Worm (Caenorhabditis elegans): ENCODE results near the gene R04D3.4.
A peak's percentile ranks its signal among the peaks of the same experiment; 100 is the strongest.

The R04D3.4 gene

DNA sequence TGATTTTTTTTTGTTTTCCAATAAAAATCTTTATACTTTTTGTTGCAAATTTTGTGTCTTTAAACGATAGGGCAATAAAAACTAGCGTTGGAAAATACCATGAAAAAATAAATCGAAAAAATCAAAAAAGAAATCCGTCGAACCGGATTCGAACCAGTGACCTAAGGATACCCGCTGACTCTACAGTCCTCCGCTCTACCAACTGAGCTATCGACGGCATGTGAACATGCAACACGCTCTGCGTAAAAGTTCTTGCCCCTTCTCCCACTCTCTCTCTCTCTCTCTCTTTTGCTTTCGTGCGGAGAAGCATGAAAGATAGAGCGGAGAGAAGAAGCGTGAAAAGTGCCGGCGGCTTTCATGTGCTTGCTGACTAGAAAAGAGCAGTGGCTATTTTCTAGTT lies 24.1 kb downstream of the R04D3.4 start (continued):
- TF ChIP-seq tbx-9 (tag; optimal IDR thresholded peaks at IDR 0.05; ENCODE audit: borderline replicate concordance) (no peak), ztf-25 (GFP tag; IDR thresholded peaks at IDR 0.05) (peak; percentile 80; the same call in 1 of the 2 replicates), ceh-40 (GFP tag; IDR thresholded peaks at IDR 0.05) (peak; percentile 66; the same call in 1 of the 2 replicates), repo-1 (tag; optimal IDR thresholded peaks at IDR 0.05) (peak; percentile 48), ceh-91 (GFP tag; IDR thresholded peaks at IDR 0.05) (no peak), tbp1 (GFP tag; optimal IDR thresholded peaks at IDR 0.05) (peak; percentile 97), ztf-18 (tag; optimal IDR thresholded peaks at IDR 0.05) (peak; percentile 60), ztf-3 (GFP tag; optimal IDR thresholded peaks at IDR 0.05) (no peak), ztf-6 (GFP tag; IDR thresholded peaks at IDR 0.05) (no peak), akir-1 (GFP tag; optimal IDR thresholded peaks at IDR 0.05) (no peak), sptf-2 (GFP tag; optimal IDR thresholded peaks at IDR 0.05) (no peak), dpff-1 (tag; optimal IDR thresholded peaks at IDR 0.05) (no peak), B0035.1 (tag; optimal IDR thresholded peaks at IDR 0.05) (peak; percentile 53), ets-4 (GFP tag; optimal IDR thresholded peaks at IDR 0.05) (no peak), Y56A3A.18 (GFP tag; IDR thresholded peaks at IDR 0.05) (peak; percentile 86), let-526 (GFP tag; IDR thresholded peaks at IDR 0.05) (0 out of 2 replicates have a peak, but pooled peaks have one; percentile 49), rpc-1 (optimal IDR thresholded peaks at IDR 0.05) (peak; percentile 95), rpc-1 (tag; optimal IDR thresholded peaks at IDR 0.05) (peak; percentile 93), mel-28 (tag; optimal IDR thresholded peaks at IDR 0.05; ENCODE audit: borderline replicate concordance) (no peak), F33H1.4 (GFP tag; IDR thresholded peaks at IDR 0.05) (no peak), ceh-79 (tag; optimal IDR thresholded peaks at IDR 0.05) (no peak), T26A5.8 (tag; optimal IDR thresholded peaks at IDR 0.05) (peak; percentile 50), Y53F4B.3 (GFP tag; IDR thresholded peaks at IDR 0.05) (no peak), snpc-1.1 (tag; optimal IDR thresholded peaks at IDR 0.05; ENCODE audit: insufficient read depth) (no peak), gei-17 (GFP tag; optimal IDR thresholded peaks at IDR 0.05) (peak; percentile 60), lsl-1 (GFP tag; optimal IDR thresholded peaks at IDR 0.05) (no peak), attf-6 (GFP tag; IDR thresholded peaks at IDR 0.05) (no peak), snpc-1.3 (tag; optimal IDR thresholded peaks at IDR 0.05; ENCODE audit: insufficient read depth) (no peak), aptf-2 (GFP tag; conservative IDR thresholded peaks at IDR 0.05) (0 out of 2 replicates have a peak, but pooled peaks have one; percentile 34), sdz-38 (tag; optimal IDR thresholded peaks at IDR 0.05) (no peak), lin-35 (GFP tag; optimal IDR thresholded peaks at IDR 0.05) (peak in 1 of 3 experiments; percentile 20), K11D2.4 (GFP tag; IDR thresholded peaks at IDR 0.05) (peak; percentile 66), rec-8 (tag; optimal IDR thresholded peaks at IDR 0.05) (peak; percentile 44 to 68), F22D6.2 (tag; optimal IDR thresholded peaks at IDR 0.05) (peak; percentile 33), efl-1 (GFP tag; optimal IDR thresholded peaks at IDR 0.05) (no peak), nhr-179 (tag; optimal IDR thresholded peaks at IDR 0.05) (no peak), lir-1 (GFP tag; conservative IDR thresholded peaks at IDR 0.05) (peak; percentile 63; the same call in 1 of the 2 replicates), unc-62 (GFP tag; optimal IDR thresholded peaks at IDR 0.05) (no peak), lin-54 (GFP tag; optimal IDR thresholded peaks at IDR 0.05) (no peak), nfya-2 (GFP tag; IDR thresholded peaks at IDR 0.05) (no peak), C06A6.2 (GFP tag; conservative IDR thresholded peaks at IDR 0.05) (no peak), K12H6.12 (tag; optimal IDR thresholded peaks at IDR 0.05) (peak; percentile 39), dox-1 (GFP tag; IDR thresholded peaks at IDR 0.05) (no peak; the same call in none of the 2 replicates), cebp-2 (GFP tag; IDR thresholded peaks at IDR 0.05) (peak; percentile 88; the same call in 1 of the 2 replicates), ZK185.1 (tag; optimal IDR thresholded peaks at IDR 0.05; ENCODE audit: poor library complexity, severe bottlenecking) (peak; percentile 60), pbrm-1 (GFP tag; IDR thresholded peaks at IDR 0.05) (peak; percentile 88), nhr-27 (tag; optimal IDR thresholded peaks at IDR 0.05) (no peak), ceh-100 (GFP tag; IDR thresholded peaks at IDR 0.05) (no peak), F57A8.1 (GFP tag; optimal IDR thresholded peaks at IDR 0.05) (peak; percentile 41)
